Worm (Caenorhabditis elegans) whole organism, L3 larva: ENCODE results near the gene ace-1.

ENCODE experiments used
- ZK546.5 ChIP-seq: sonication (generic microtip); optimal IDR thresholded peaks from 2 replicates; lab custom pipeline; 2017; ENCODE audit warnings: missing biosample characterization, missing genetic modification characterization
- ama-1 ChIP-seq: fragments of 150-350 bp; optimal IDR thresholded peaks from 2 replicates; lab custom pipeline; 2018
- ceh-28 ChIP-seq: fragments of 150-350 bp; optimal IDR thresholded peaks from 2 replicates; lab custom pipeline; 2014; ENCODE audit warnings: missing biosample characterization, missing genetic modification reagents, missing genetic modification characterization
- ceh-82 ChIP-seq: fragments of 150-350 bp; optimal IDR thresholded peaks from 2 replicates; lab custom pipeline; 2014; ENCODE audit warnings: missing biosample characterization, missing genetic modification characterization
- daf-12 ChIP-seq: fragments of 150-350 bp; optimal IDR thresholded peaks from 2 replicates; lab custom pipeline; 2014; ENCODE audit warnings: missing biosample characterization, missing genetic modification reagents, missing genetic modification characterization
- egl-27 ChIP-seq: sonication (generic microtip); optimal IDR thresholded peaks from 4 replicates; lab custom pipeline; 2017; ENCODE audit warnings: missing biosample characterization, missing genetic modification reagents, missing genetic modification characterization
- egl-5 ChIP-seq: fragments of 150-350 bp; optimal IDR thresholded peaks from 2 replicates; lab custom pipeline; 2017; ENCODE audit warnings: missing biosample characterization, missing genetic modification reagents, missing genetic modification characterization, inconsistent platforms
- elt-2 ChIP-seq: sonication (generic microtip); optimal IDR thresholded peaks from 2 replicates; lab custom pipeline; 2016; ENCODE audit warnings: missing genetic modification reagents, mild to moderate bottlenecking, missing genetic modification characterization, missing compliant biosample characterization
- elt-3 ChIP-seq, 3 experiments: fragments of 150-350 bp in 1 of 3; sonication (generic microtip) in 2 of 3; optimal IDR thresholded peaks; 2 replicates in 2 of 3; 4 replicates in 1 of 3; lab custom pipeline; 2014 to 2017; ENCODE audit warnings: missing biosample characterization in 3 of 3, missing genetic modification characterization in 3 of 3
- eor-1 ChIP-seq, 2 experiments: fragments of 150-350 bp; optimal IDR thresholded peaks; 2 replicates each; lab custom pipeline; 2014 to 2018; ENCODE audit warnings: missing biosample characterization in 2 of 2, missing genetic modification characterization in 2 of 2
- fkh-10 ChIP-seq: sonication (generic microtip); optimal IDR thresholded peaks from 2 replicates; lab custom pipeline; 2017; ENCODE audit warnings: missing biosample characterization, missing genetic modification reagents, missing genetic modification characterization
- fkh-2 ChIP-seq: fragments of 150-350 bp; optimal IDR thresholded peaks from 2 replicates; lab custom pipeline; 2014; ENCODE audit warnings: missing biosample characterization, missing genetic modification reagents, missing genetic modification characterization
- hmg-11 ChIP-seq: sonication (generic microtip); optimal IDR thresholded peaks from 2 replicates; lab custom pipeline; 2016; ENCODE audit warnings: missing genetic modification characterization, missing compliant biosample characterization
- jun-1 ChIP-seq: fragments of 150-350 bp; optimal IDR thresholded peaks from 2 replicates; lab custom pipeline; 2014; ENCODE audit warnings: missing biosample characterization, missing genetic modification reagents, missing genetic modification characterization
- lin-39 ChIP-seq: fragments of 150-350 bp; optimal IDR thresholded peaks from 2 replicates; lab custom pipeline; 2018; ENCODE audit warnings: missing biosample characterization, missing genetic modification reagents, missing genetic modification characterization
- nfya-1 ChIP-seq: sonication (generic microtip); optimal IDR thresholded peaks from 2 replicates; lab custom pipeline; 2017; ENCODE audit warnings: missing genetic modification characterization, mild to moderate bottlenecking, missing compliant biosample characterization, antibody characterized with exemption, moderate library complexity; ENCODE audit not compliant: insufficient read depth
- nhr-12 ChIP-seq: fragments of 150-350 bp; optimal IDR thresholded peaks from 2 replicates; lab custom pipeline; 2014; ENCODE audit warnings: missing biosample characterization, missing genetic modification characterization
- nhr-28 ChIP-seq: fragments of 150-350 bp; optimal IDR thresholded peaks from 2 replicates; lab custom pipeline; 2014; ENCODE audit warnings: missing biosample characterization, missing genetic modification characterization
- nhr-43 ChIP-seq: sonication (generic microtip); optimal IDR thresholded peaks from 2 replicates; lab custom pipeline; 2016; ENCODE audit warnings: mild to moderate bottlenecking, missing genetic modification characterization, missing compliant biosample characterization; ENCODE audit not compliant: poor library complexity, severe bottlenecking
- nhr-67 ChIP-seq: fragments of 150-350 bp; optimal IDR thresholded peaks from 2 replicates; lab custom pipeline; 2014; ENCODE audit warnings: missing biosample characterization, missing genetic modification characterization
- nhr-76 ChIP-seq: fragments of 150-350 bp; sonication (generic microtip); optimal IDR thresholded peaks from 5 replicates; lab custom pipeline; 2014; ENCODE audit warnings: missing biosample characterization, missing genetic modification characterization
- pha-4 ChIP-seq: fragments of 150-350 bp; optimal IDR thresholded peaks from 2 replicates; lab custom pipeline; 2014; ENCODE audit warnings: missing biosample characterization, missing genetic modification reagents, missing genetic modification characterization
- pqm-1 ChIP-seq: fragments of 150-350 bp; optimal IDR thresholded peaks from 2 replicates; lab custom pipeline; 2017; ENCODE audit warnings: missing biosample characterization, missing genetic modification characterization, inconsistent platforms
- sea-2 ChIP-seq: fragments of 150-350 bp; sonication (generic microtip); optimal IDR thresholded peaks from 4 replicates; lab custom pipeline; 2014; ENCODE audit warnings: missing biosample characterization, missing genetic modification reagents, missing genetic modification characterization
- tbx-2 ChIP-seq: sonication (generic microtip); optimal IDR thresholded peaks from 2 replicates; lab custom pipeline; 2016; ENCODE audit warnings: mild to moderate bottlenecking, missing genetic modification characterization, missing compliant biosample characterization
- unc-39 ChIP-seq: sonication (generic microtip); optimal IDR thresholded peaks from 4 replicates; lab custom pipeline; 2017; ENCODE audit warnings: missing biosample characterization, missing genetic modification characterization
- unc-62 ChIP-seq: fragments of 150-350 bp; sonication (generic microtip); optimal IDR thresholded peaks from 4 replicates; lab custom pipeline; 2014; ENCODE audit warnings: missing biosample characterization, missing genetic modification reagents, missing genetic modification characterization
- ztf-11 ChIP-seq: fragments of 150-350 bp; optimal IDR thresholded peaks from 2 replicates; lab custom pipeline; 2014; ENCODE audit warnings: missing biosample characterization, missing genetic modification characterization
- ztf-4 ChIP-seq: fragments of 150-350 bp; optimal IDR thresholded peaks from 2 replicates; lab custom pipeline; 2014; ENCODE audit warnings: missing biosample characterization, missing genetic modification characterization

Gene ace-1

DNA sequence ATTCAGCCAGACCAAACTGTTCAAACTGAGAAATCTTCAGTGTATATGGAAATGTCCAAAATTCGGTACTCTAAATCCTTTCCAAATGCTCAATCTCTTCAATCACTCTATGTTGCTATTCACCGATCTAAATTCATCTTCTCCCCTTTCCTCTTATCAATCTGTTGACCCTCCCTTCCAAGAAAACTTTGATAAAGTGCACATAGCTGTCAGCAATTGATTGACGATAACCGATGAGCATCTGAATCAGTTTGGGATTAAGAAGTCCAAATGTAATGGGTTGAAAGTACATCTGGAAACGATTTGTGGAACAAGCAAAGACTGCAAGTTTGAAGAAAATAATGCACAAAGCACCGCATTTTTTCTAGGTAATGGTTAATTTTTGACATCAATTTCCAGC lies 22.9 kb downstream of the ace-1 start:
- no peak for TF ChIP-seq nhr-76
- TF ChIP-seq unc-62 (GFP tag; lab: Kevin White, UChicago) = no peak
- no peak for TF ChIP-seq ztf-4 (tag; lab: Kevin White, UChicago)
- no peak for TF ChIP-seq elt-3 (tag; optimal IDR thresholded peaks at IDR 0.05; lab: Kevin White, UChicago)

DNA sequence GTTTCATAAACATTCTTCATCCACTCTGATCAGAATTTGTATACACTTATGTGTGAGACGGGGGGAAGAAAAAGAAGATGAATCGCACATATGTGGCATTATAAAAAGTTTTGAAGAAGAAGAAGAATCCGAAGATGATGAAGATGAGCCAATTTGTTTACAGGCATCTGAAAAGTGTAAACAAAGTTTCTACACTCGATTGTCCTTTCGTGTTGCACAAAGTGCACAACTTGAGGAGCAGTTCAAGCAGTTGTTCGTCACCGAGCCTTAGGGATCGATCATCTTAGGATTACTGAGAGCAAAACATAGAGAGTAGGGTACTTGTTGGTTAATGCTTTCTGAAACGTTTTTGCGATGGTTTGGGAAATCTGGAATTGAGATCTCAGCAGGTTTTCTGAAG lies 24.0 kb downstream of the ace-1 start:
- TF ChIP-seq hmg-11 (tag; lab: Kevin White, UChicago) (no peak), sea-2 (no peak), elt-3 (tag; optimal IDR thresholded peaks at IDR 0.05; lab: Kevin White, UChicago) (no peak), elt-2 (no peak), egl-27 (tag; lab: Kevin White, UChicago) (no peak), fkh-2 (tag; lab: Kevin White, UChicago) (peak; percentile 68)

DNA sequence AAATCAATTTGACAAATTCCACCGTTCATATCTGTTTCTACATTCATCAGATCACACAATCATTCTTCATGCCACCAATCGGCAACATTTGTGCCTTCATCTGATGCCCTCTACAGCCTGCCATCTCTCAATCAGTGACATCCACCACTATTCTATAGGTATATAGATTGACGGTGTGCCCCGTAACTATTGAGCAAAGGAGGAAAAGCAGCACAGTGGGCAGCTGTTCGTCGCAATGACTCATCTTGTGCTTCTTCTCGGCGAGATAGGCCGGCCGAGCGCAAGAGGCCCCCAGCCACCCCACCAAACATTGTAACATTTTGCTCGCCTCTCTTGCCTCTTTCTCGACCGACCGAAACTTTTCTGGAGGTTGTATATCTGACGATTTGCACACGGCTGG lies 25.0 kb downstream of the ace-1 start:
- peak; percentile 0 for TF ChIP-seq egl-5 (tag; lab: Kevin White, UChicago)
- no peak for TF ChIP-seq ztf-11 (tag; lab: Kevin White, UChicago)
- TF ChIP-seq nfya-1 (tag; lab: Kevin White, UChicago) = peak; percentile 65
- no peak for TF ChIP-seq ZK546.5 (tag; lab: Kevin White, UChicago)

DNA sequence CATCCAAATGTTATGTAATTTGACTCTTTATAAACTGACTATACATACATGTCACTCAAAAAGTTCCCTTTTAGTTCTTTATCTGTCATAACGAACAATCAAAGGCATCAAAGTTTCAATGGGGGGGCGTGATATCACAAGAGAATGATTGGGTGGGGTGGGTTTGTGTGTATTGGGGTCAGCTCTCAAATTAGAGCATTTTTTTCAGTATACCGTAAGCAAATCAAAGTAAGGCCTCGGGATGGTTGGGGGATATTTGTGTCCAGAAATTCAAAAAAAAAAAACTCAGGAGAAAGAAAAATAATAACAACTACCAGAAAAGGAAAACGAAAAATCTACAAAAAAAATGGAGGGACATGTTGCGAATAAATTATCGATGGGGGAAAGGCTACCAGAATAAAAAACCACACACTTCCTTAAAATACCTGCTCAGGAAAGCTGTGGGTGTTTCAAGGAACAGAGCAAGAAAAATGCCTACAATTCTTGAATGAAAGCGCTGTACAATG lies 31.4 kb downstream of the ace-1 start, which contains the start of gene F01G12.18:
TSS of gene F01G12.18 (minus strand) at position 51 of the 506 bp plus-strand sequence.
- TF ChIP-seq fkh-10 (GFP tag; lab: Kevin White, UChicago) (no peak), unc-39 (tag; lab: Kevin White, UChicago) (no peak), ceh-82 (no peak), pqm-1 (tag; lab: Kevin White, UChicago) (no peak), pha-4 (tag; lab: Kevin White, UChicago) (no peak), lin-39 (tag; lab: Kevin White, UChicago) (no peak), daf-12 (tag; lab: Kevin White, UChicago) (no peak), ZK546.5 (tag; lab: Kevin White, UChicago) (no peak), nfya-1 (tag; lab: Kevin White, UChicago) (no peak), jun-1 (tag; lab: Kevin White, UChicago) (no peak), nhr-76 (no peak), eor-1 (tag; optimal IDR thresholded peaks at IDR 0.05; lab: Kevin White, UChicago) (no peak)

DNA sequence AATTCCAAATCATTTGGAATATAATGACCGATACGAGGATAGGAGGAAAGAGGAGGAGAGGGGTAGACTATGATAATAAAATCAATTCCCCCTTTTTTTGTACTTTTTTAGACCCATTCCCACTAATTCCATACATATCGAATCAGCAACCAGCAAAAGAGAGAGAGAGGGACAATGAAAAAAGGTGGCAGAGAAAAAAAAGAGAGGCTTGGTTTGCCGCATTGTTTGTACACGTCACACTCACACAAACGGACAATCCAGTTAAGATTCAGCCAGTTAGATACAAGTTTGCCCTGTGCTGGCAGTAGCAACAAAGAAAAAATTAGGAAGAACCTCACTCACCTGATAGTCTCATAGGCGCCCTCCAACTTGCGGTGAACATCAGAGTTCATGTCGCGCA lies 33.8 kb downstream of the ace-1 start:
- no peak for TF ChIP-seq elt-3 (tag; optimal IDR thresholded peaks at IDR 0.05; lab: Kevin White, UChicago)
- no peak for TF ChIP-seq jun-1 (tag; lab: Kevin White, UChicago)
- no peak for TF ChIP-seq nhr-28 (tag; lab: Kevin White, UChicago)
- no peak for TF ChIP-seq ceh-28 (tag; lab: Kevin White, UChicago)
- TF ChIP-seq tbx-2 (tag; lab: Kevin White, UChicago) = no peak
- TF ChIP-seq nhr-12 (tag; lab: Kevin White, UChicago) = no peak
- TF ChIP-seq pha-4 (tag; lab: Kevin White, UChicago) = peak; percentile 54

DNA sequence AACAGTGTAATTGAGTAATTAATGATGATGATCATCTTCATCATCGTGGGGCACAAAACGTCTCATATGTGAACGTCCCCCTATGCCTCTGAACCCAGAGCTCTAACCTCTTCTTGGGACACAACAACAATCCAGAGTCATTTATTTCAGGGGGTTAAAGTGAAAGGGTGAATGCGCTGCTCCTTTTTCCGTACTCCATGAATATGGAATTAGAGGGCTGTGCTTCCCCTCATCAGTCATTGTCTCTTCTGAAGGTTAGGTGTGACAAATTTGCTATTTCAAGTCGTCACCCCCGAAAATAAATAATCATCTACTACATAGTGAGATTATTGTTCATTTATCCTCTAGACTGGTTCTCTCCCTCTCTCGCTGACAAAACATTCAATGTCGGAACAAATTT lies 35.2 kb downstream of the ace-1 start:
- TF ChIP-seq ceh-82 = no peak
- peak; percentile 91 for TF ChIP-seq lin-39 (tag; lab: Kevin White, UChicago)

DNA sequence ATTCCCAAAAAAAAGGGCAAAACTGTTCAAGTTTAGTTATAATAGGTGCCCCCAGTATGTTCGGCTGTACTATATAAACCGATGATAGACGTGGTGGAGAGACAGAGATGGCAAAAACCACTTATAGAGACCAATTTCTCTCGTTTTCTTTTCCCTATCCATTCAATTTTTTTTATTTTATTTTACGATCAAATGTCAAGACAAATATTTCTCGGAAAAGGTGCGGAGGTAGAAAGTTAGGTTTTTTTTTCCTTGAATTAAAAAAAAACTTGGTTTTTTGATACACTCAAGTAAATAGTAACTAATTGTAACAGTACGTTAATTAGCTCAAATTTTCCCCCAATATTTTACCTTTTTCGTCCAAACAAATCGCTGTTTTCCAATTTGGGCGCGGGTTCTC lies 35.7 kb downstream of the ace-1 start:
- no peak for TF ChIP-seq nhr-76
- peak; percentile 76 for TF ChIP-seq pha-4 (tag; lab: Kevin White, UChicago)
- no peak for TF ChIP-seq daf-12 (tag; lab: Kevin White, UChicago)
- no peak for TF ChIP-seq nhr-67
- no peak for TF ChIP-seq fkh-10 (GFP tag; lab: Kevin White, UChicago)
- no peak for TF ChIP-seq nhr-43 (tag; lab: Kevin White, UChicago)
- no peak for TF ChIP-seq ama-1 (lab: Kevin White, UChicago)
- no peak for TF ChIP-seq nhr-12 (tag; lab: Kevin White, UChicago)
- TF ChIP-seq, all 47 proteins: peak for 1
